Fruit fly (Drosophila melanogaster): ENCODE measurements around the gene NUCB1.

DNA sequence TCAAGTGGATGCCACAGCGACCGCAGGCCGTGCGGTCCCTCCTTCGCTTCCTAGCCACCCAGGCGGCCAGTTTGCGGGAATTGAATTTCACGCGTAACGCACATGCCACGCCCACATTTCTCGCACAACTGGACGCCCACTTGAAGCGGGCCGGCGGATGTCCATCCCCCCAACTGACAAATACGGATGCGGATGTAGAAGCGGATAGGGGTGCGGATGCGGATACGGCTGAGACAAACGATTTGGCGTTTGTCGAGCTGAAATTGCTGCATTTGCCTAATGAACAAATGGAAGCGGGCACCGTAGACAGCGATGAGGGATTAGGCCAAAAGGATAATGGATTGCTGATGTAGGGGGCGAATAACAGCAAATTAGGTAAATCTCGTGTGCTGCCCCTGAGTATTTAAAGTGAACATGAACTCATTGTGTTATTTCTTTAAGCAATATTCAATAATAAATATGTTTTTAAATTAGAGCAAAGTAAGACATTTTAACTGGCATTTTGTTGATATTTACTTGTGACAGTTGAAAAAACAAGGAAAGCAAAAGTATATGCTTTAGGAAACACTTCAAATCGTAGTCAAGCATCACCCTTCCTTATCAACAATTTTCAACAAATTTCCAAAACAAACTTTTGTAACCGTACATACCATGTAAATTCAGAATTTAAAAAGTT, 42.9 kb downstream of the NUCB1 start, which contains the start of gene CG32181:
- no peak for TF ChIP-seq Eip78C (GFP tag)
- TF ChIP-seq CG1621 (tag; optimal IDR thresholded peaks at IDR 0.05), result no peak
- no peak for TF ChIP-seq acj6 (GFP tag; optimal IDR thresholded peaks at IDR 0.05)
- no peak for TF ChIP-seq Lpt (GFP tag; optimal IDR thresholded peaks at IDR 0.05)
- TF ChIP-seq CG8119 (GFP tag; IDR thresholded peaks at IDR 0.05), result no peak
- TF ChIP-seq fkh (GFP tag; optimal IDR thresholded peaks at IDR 0.05), result no peak
- no peak for TF ChIP-seq CG6792 (GFP tag; optimal IDR thresholded peaks at IDR 0.05)
- TF ChIP-seq Eip75B (GFP tag; optimal IDR thresholded peaks at IDR 0.05), result no peak
- TF ChIP-seq pdm3 (GFP tag; optimal IDR thresholded peaks at IDR 0.05), result no peak
- TF ChIP-seq eg (GFP tag; IDR thresholded peaks at IDR 0.05), result no peak
- no peak for TF ChIP-seq Eip93F (GFP tag; optimal IDR thresholded peaks at IDR 0.05)
- no peak for TF ChIP-seq CG15336 (GFP tag; IDR thresholded peaks at IDR 0.05)
- TF ChIP-seq vri (GFP tag; optimal IDR thresholded peaks at IDR 0.05), result no peak
